Worm (Caenorhabditis elegans): Measurements from ENCODE around the gene daf-28.

ce11 chrV:19853610-19854009 lies 38.7 kb downstream of the daf-28 start:
- TF ChIP-seq ztf-29 (GFP tag; IDR thresholded peaks at IDR 0.05), result no peak
- no peak for TF ChIP-seq ref-1 (GFP tag; conservative IDR thresholded peaks at IDR 0.05)
- no peak for TF ChIP-seq med-1 (GFP tag; optimal IDR thresholded peaks at IDR 0.05; ENCODE audit: insufficient read depth)
- no peak for TF ChIP-seq T22C8.4 (GFP tag; IDR thresholded peaks at IDR 0.05)
- no peak for TF ChIP-seq ztf-23 (GFP tag; IDR thresholded peaks at IDR 0.05)
- TF ChIP-seq flt-1 (GFP tag; IDR thresholded peaks at IDR 0.05), result no peak
- TF ChIP-seq cog-1 (tag; optimal IDR thresholded peaks at IDR 0.05), result no peak
- no peak for TF ChIP-seq klf-2 (GFP tag; conservative IDR thresholded peaks at IDR 0.05)
- no peak for TF ChIP-seq tab-1 (GFP tag; IDR thresholded peaks at IDR 0.05)

All from whole organism, midembryonic.